Fruit fly (Drosophila melanogaster): ENCODE measurements around the gene CG14657.

dm6 chr3R:4775371-4775770, 45.9 kb downstream of the CG14657 start:
- TF ChIP-seq psq (optimal IDR thresholded peaks at IDR 0.05) (no peak), Sin3A (optimal IDR thresholded peaks at IDR 0.05) (no peak), h (optimal IDR thresholded peaks at IDR 0.05) (no peak), ttk (optimal IDR thresholded peaks at IDR 0.05) (no peak)
